Worm (Caenorhabditis elegans): ENCODE data around the gene B0432.1.
"Not testable (repeated sequence)": the region's sequence is repeated elsewhere in the genome, so short reads cannot be mapped to it uniquely, and the experiment has no call there.

- not testable (repeated sequence) for TF ChIP-seq ets-7 (tag; optimal IDR thresholded peaks at IDR 0.05); B0310.2 (tag; optimal IDR thresholded peaks at IDR 0.05); ama-1 (optimal IDR thresholded peaks at IDR 0.05); ceh-13 (GFP tag; optimal IDR thresholded peaks at IDR 0.05)
Measured at ce11 chrII:312110-312509, 14.9 kb downstream of the B0432.1 start, which contains the start of gene mps-2.

All from whole organism, early embryonic.